Fruit fly (Drosophila melanogaster) whole organism, embryonic: ENCODE data around the gene eIF3i.
A peak's percentile ranks its signal among the peaks of the same experiment; 100 is the strongest.

ENCODE experiments used
- BtbVII ChIP-seq: fragments of 200-800 bp; sonication (Bioruptor generic); optimal IDR thresholded peaks from 3 replicates; lab custom pipeline; 2017; ENCODE audit warnings: missing biosample characterization, mild to moderate bottlenecking, missing genetic modification characterization
- CG10565 ChIP-seq: fragments of 200-800 bp; sonication (Bioruptor generic); optimal IDR thresholded peaks from 3 replicates; lab custom pipeline; 2016; ENCODE audit warnings: missing biosample characterization, mild to moderate bottlenecking, missing genetic modification characterization
- CG11504 ChIP-seq: fragments of 200-800 bp; sonication (Bioruptor generic); optimal IDR thresholded peaks from 3 replicates; lab custom pipeline; 2019; ENCODE audit warnings: missing biosample characterization, mild to moderate bottlenecking, missing genetic modification characterization, moderate library complexity
- CG12744 ChIP-seq: fragments of 200-800 bp; sonication (Bioruptor generic); optimal IDR thresholded peaks from 2 replicates; lab custom pipeline; 2016; ENCODE audit warnings: missing biosample characterization, missing genetic modification characterization
- CG13894 ChIP-seq: fragments of 200-800 bp; sonication (Bioruptor generic); optimal IDR thresholded peaks from 3 replicates; lab custom pipeline; 2018; ENCODE audit warnings: missing biosample characterization, mild to moderate bottlenecking, missing genetic modification characterization, moderate library complexity
- CG14860 ChIP-seq: fragments of 200-800 bp; sonication (Bioruptor generic); IDR thresholded peaks from 3 replicates; pipeline ENCODE4 v1.3.6; 2022; ENCODE audit warnings: missing biosample characterization, missing genetic modification characterization; ENCODE audit not compliant: partially characterized antibody
- CG15011 ChIP-seq: fragments of 200-800 bp; sonication (Bioruptor generic); optimal IDR thresholded peaks from 3 replicates; lab custom pipeline; 2018; ENCODE audit warnings: missing biosample characterization, mild to moderate bottlenecking, missing genetic modification characterization
- CG15269 ChIP-seq: fragments of 200-800 bp; sonication (Bioruptor generic); optimal IDR thresholded peaks from 2 replicates; lab custom pipeline; 2018; ENCODE audit warnings: missing biosample characterization, mild to moderate bottlenecking, missing genetic modification characterization, moderate library complexity
- CG1647 ChIP-seq: fragments of 200-800 bp; sonication (Bioruptor generic); optimal IDR thresholded peaks from 3 replicates; lab custom pipeline; 2016; ENCODE audit warnings: missing biosample characterization, missing genetic modification characterization
- CG16863 ChIP-seq: fragments of 200-800 bp; sonication (Bioruptor generic); optimal IDR thresholded peaks from 3 replicates; lab custom pipeline; 2016; ENCODE audit warnings: missing biosample characterization, missing genetic modification characterization
- CG17385 ChIP-seq: fragments of 200-800 bp; sonication (Bioruptor generic); optimal IDR thresholded peaks from 3 replicates; lab custom pipeline; 2018; ENCODE audit warnings: missing biosample characterization, mild to moderate bottlenecking, missing genetic modification characterization
- CG1792 ChIP-seq: fragments of 200-800 bp; sonication (Bioruptor generic); optimal IDR thresholded peaks from 2 replicates; lab custom pipeline; 2016; ENCODE audit warnings: missing biosample characterization, missing genetic modification characterization
- CG18764 ChIP-seq: fragments of 200-800 bp; sonication (Bioruptor generic); optimal IDR thresholded peaks from 3 replicates; lab custom pipeline; 2016; ENCODE audit warnings: missing biosample characterization, missing genetic modification characterization
- CG2116 ChIP-seq: fragments of 200-800 bp; sonication (Bioruptor generic); optimal IDR thresholded peaks from 3 replicates; lab custom pipeline; 2018; ENCODE audit warnings: missing biosample characterization, mild to moderate bottlenecking, missing genetic modification characterization
- CG2120 ChIP-seq: fragments of 200-800 bp; sonication (Bioruptor generic); optimal IDR thresholded peaks from 3 replicates; lab custom pipeline; 2016; ENCODE audit warnings: missing biosample characterization, missing genetic modification characterization
- CG2202 ChIP-seq: fragments of 200-800 bp; sonication (Bioruptor generic); optimal IDR thresholded peaks from 2 replicates; lab custom pipeline; 2018; ENCODE audit warnings: missing biosample characterization, mild to moderate bottlenecking, missing genetic modification characterization
- CG2712 ChIP-seq: fragments of 200-800 bp; optimal IDR thresholded peaks from 3 replicates; lab custom pipeline; 2019; ENCODE audit warnings: missing biosample characterization, mild to moderate bottlenecking, missing genetic modification characterization, moderate library complexity
- CG32532 ChIP-seq: fragments of 200-800 bp; sonication (Bioruptor generic); IDR thresholded peaks from 2 replicates; pipeline ENCODE4 v1.3.6; 2022; ENCODE audit warnings: missing biosample characterization, missing genetic modification characterization
- CG3407 ChIP-seq: fragments of 200-800 bp; sonication (Bioruptor generic); optimal IDR thresholded peaks from 2 replicates; lab custom pipeline; 2018; ENCODE audit warnings: missing biosample characterization, mild to moderate bottlenecking, missing genetic modification characterization
- CG3995 ChIP-seq: fragments of 200-800 bp; sonication (Bioruptor generic); optimal IDR thresholded peaks from 3 replicates; lab custom pipeline; 2016; ENCODE audit warnings: missing biosample characterization, missing genetic modification characterization
- CG4360 ChIP-seq: fragments of 200-800 bp; sonication (Bioruptor generic); IDR thresholded peaks from 2 replicates; pipeline ENCODE4 v1.3.6; 2022; ENCODE audit warnings: missing biosample characterization, missing genetic modification characterization
- CG4820 ChIP-seq: fragments of 200-800 bp; sonication (Bioruptor generic); optimal IDR thresholded peaks from 3 replicates; lab custom pipeline; 2016; ENCODE audit warnings: missing biosample characterization, missing genetic modification characterization
- CG8359 ChIP-seq: fragments of 200-800 bp; sonication (Bioruptor generic); optimal IDR thresholded peaks from 2 replicates; lab custom pipeline; 2017; ENCODE audit warnings: missing biosample characterization, mild to moderate bottlenecking, missing genetic modification characterization, borderline replicate concordance
- Dbx ChIP-seq: fragments of 200-800 bp; sonication (Bioruptor generic); IDR thresholded peaks from 3 replicates; pipeline ENCODE4 v1.3.6; 2022; ENCODE audit warnings: missing biosample characterization, missing genetic modification characterization
- Deaf1 ChIP-seq: fragments of 200-800 bp; optimal IDR thresholded peaks from 3 replicates; lab custom pipeline; 2019; ENCODE audit warnings: missing biosample characterization, mild to moderate bottlenecking, missing genetic modification characterization, moderate library complexity
- Lpt ChIP-seq: fragments of >200 bp; optimal IDR thresholded peaks from 2 replicates; lab custom pipeline; 2018; ENCODE audit warnings: missing biosample characterization, missing genetic modification characterization
- Mes4 ChIP-seq: fragments of 200-800 bp; sonication (Bioruptor generic); optimal IDR thresholded peaks from 2 replicates; lab custom pipeline; 2016; ENCODE audit warnings: missing biosample characterization, missing genetic modification characterization
- Pdp1 ChIP-seq, 2 experiments: fragments of 200-800 bp; sonication (Bioruptor generic); optimal IDR thresholded peaks; 3 replicates each; lab custom pipeline; 2016; ENCODE audit warnings: missing biosample characterization in 2 of 2, missing genetic modification characterization in 2 of 2, mild to moderate bottlenecking in 1 of 2, moderate library complexity in 1 of 2
- Ptx1 ChIP-seq: fragments of 200-800 bp; sonication (Bioruptor generic); IDR thresholded peaks from 2 replicates; pipeline ENCODE4 v1.3.6; 2022; ENCODE audit warnings: missing biosample characterization, missing genetic modification characterization
- TFAM ChIP-seq: fragments of 200-800 bp; sonication (Bioruptor generic); optimal IDR thresholded peaks from 2 replicates; lab custom pipeline; 2017; ENCODE audit warnings: missing biosample characterization, missing genetic modification characterization, inconsistent platforms
- bowl ChIP-seq: fragments of 200-800 bp; sonication (Bioruptor generic); IDR thresholded peaks from 2 replicates; pipeline ENCODE4 v1.3.6; 2022; ENCODE audit warnings: missing biosample characterization, missing genetic modification characterization
- dimm ChIP-seq: fragments of 200-800 bp; sonication (Bioruptor generic); IDR thresholded peaks from 2 replicates; pipeline ENCODE4 v1.3.6; 2022; ENCODE audit warnings: missing biosample characterization, missing genetic modification characterization
- disco-r ChIP-seq: fragments of 200-800 bp; sonication (Bioruptor generic); optimal IDR thresholded peaks from 2 replicates; lab custom pipeline; 2016; ENCODE audit warnings: missing biosample characterization, missing genetic modification characterization
- dm ChIP-seq: fragments of 200-800 bp; sonication (Bioruptor generic); optimal IDR thresholded peaks from 3 replicates; lab custom pipeline; 2016; ENCODE audit warnings: missing biosample characterization, missing genetic modification characterization
- exex ChIP-seq: fragments of 200-800 bp; sonication (Bioruptor generic); optimal IDR thresholded peaks from 4 replicates; lab custom pipeline; 2018; ENCODE audit warnings: missing biosample characterization, mild to moderate bottlenecking, missing genetic modification characterization, moderate library complexity
- gsb ChIP-seq: fragments of 200-800 bp; sonication (Bioruptor generic); IDR thresholded peaks from 2 replicates; pipeline ENCODE4 v1.3.6; 2022; ENCODE audit warnings: missing biosample characterization, missing genetic modification characterization
- hth ChIP-seq: fragments of >200 bp; optimal IDR thresholded peaks from 2 replicates; lab custom pipeline; 2017; ENCODE audit warnings: inconsistent platforms
- jigr1 ChIP-seq: fragments of 200-800 bp; sonication (Bioruptor generic); IDR thresholded peaks from 3 replicates; pipeline ENCODE4 v1.3.6; 2022; ENCODE audit warnings: missing biosample characterization, missing genetic modification characterization
- jing ChIP-seq: fragments of 200-800 bp; sonication (Bioruptor generic); optimal IDR thresholded peaks from 2 replicates; lab custom pipeline; 2018; ENCODE audit warnings: missing biosample characterization, mild to moderate bottlenecking, missing genetic modification characterization
- kay ChIP-seq: fragments of 200-800 bp; sonication (Bioruptor generic); optimal IDR thresholded peaks from 2 replicates; lab custom pipeline; 2016; ENCODE audit warnings: missing biosample characterization, missing genetic modification characterization
- oc ChIP-seq: fragments of 200-800 bp; sonication (Bioruptor generic); optimal IDR thresholded peaks from 2 replicates; lab custom pipeline; 2018; ENCODE audit warnings: missing biosample characterization, mild to moderate bottlenecking, missing genetic modification characterization, moderate library complexity
- pan ChIP-seq, 4 experiments: fragments of >200 bp in 3 of 4; fragments of 200-800 bp in 1 of 4; sonication (Bioruptor generic) in 1 of 4; optimal IDR thresholded peaks in 3 of 4; IDR thresholded peaks in 1 of 4; 2 replicates each; pipeline versions ENCODE4 v1.3.6 to Lab custom; 2017 to 2022; ENCODE audit warnings: missing biosample characterization in 2 of 4, missing genetic modification characterization in 2 of 4, mixed read lengths in 1 of 4
- pzg ChIP-seq: fragments of 200-800 bp; sonication (Bioruptor generic); optimal IDR thresholded peaks from 3 replicates; lab custom pipeline; 2018; ENCODE audit warnings: missing biosample characterization, mild to moderate bottlenecking, missing genetic modification characterization, moderate library complexity
- ranshi ChIP-seq: fragments of 200-800 bp; sonication (Bioruptor generic); IDR thresholded peaks from 2 replicates; pipeline ENCODE4 v1.3.6; 2022; ENCODE audit warnings: missing biosample characterization, missing genetic modification characterization
- salm ChIP-seq: fragments of 200-800 bp; sonication (Bioruptor generic); optimal IDR thresholded peaks from 2 replicates; lab custom pipeline; 2018; ENCODE audit warnings: missing biosample characterization, mild to moderate bottlenecking, missing genetic modification characterization
- tna ChIP-seq: fragments of 200-800 bp; sonication (Bioruptor generic); IDR thresholded peaks from 2 replicates; pipeline ENCODE4 v1.3.6; 2022; ENCODE audit warnings: missing biosample characterization, missing genetic modification characterization; ENCODE audit not compliant: partially characterized antibody
- zen ChIP-seq: fragments of 200-800 bp; sonication (Bioruptor generic); optimal IDR thresholded peaks from 3 replicates; lab custom pipeline; 2018; ENCODE audit warnings: missing biosample characterization, mild to moderate bottlenecking, missing genetic modification characterization, moderate library complexity
- zfh1 ChIP-seq: fragments of 200-800 bp; sonication (Bioruptor generic); IDR thresholded peaks from 3 replicates; pipeline ENCODE4 v1.3.6; 2022; ENCODE audit warnings: missing biosample characterization, missing genetic modification characterization

Gene eIF3i

dm6 chr2L:4997401-4998259, 30.1 kb upstream of the eIF3i start (continued):
- peak; percentile 99 for TF ChIP-seq CG1647 (GFP tag; lab: Kevin White, UChicago)
- peak; percentile 99 for TF ChIP-seq CG2712 (tag; lab: Kevin White, UChicago)
- TF ChIP-seq CG18764 (GFP tag; lab: Kevin White, UChicago): peak; percentile 99
- TF ChIP-seq Ptx1 (GFP tag; lab: Robert Waterston, UW): peak; percentile 99
- peak; percentile 99 for TF ChIP-seq CG2120 (GFP tag; lab: Kevin White, UChicago)
- peak; percentile 55 for TF ChIP-seq tna
- peak; percentile 98 to 99 for TF ChIP-seq Pdp1 (GFP tag; optimal IDR thresholded peaks at IDR 0.05; lab: Kevin White, UChicago)
- peak; percentile 96 for TF ChIP-seq CG17385 (GFP tag; lab: Kevin White, UChicago)
- TF ChIP-seq jing: peak; percentile 99
- TF ChIP-seq CG4360: peak; percentile 92
- peak; percentile 95 for TF ChIP-seq CG8359 (GFP tag; lab: Kevin White, UChicago)
- peak; percentile 99 for TF ChIP-seq CG15269 (tag; lab: Kevin White, UChicago)
- TF ChIP-seq CG12744 (GFP tag; lab: Kevin White, UChicago): peak; percentile 99
- peak; percentile 98 for TF ChIP-seq CG3407 (GFP tag; lab: Kevin White, UChicago)
- peak; percentile 98 for TF ChIP-seq gsb
- peak; percentile 99 for TF ChIP-seq CG32532 (GFP tag; lab: Robert Waterston, UW)
- TF ChIP-seq BtbVII (GFP tag; lab: Kevin White, UChicago): peak; percentile 98
- TF ChIP-seq Lpt (GFP tag; lab: Kevin White, UChicago): no peak
- TF ChIP-seq CG10565: peak; percentile 97
- peak; percentile 99 for TF ChIP-seq Dbx (GFP tag; lab: Robert Waterston, UW)
- TF ChIP-seq jigr1: peak; percentile 99
- TF ChIP-seq salm (tag; lab: Kevin White, UChicago): peak; percentile 98
- TF ChIP-seq Deaf1 (tag; lab: Kevin White, UChicago): peak; percentile 98
- TF ChIP-seq TFAM: peak; percentile 94
- peak; percentile 65 for TF ChIP-seq CG14860 (GFP tag; lab: Robert Waterston, UW)
- peak; percentile 98 for TF ChIP-seq bowl (GFP tag; lab: Robert Waterston, UW)
- TF ChIP-seq dimm: peak; percentile 98
- TF ChIP-seq CG16863 (GFP tag; lab: Kevin White, UChicago): peak; percentile 99
- TF ChIP-seq CG2202: peak; percentile 99
- TF ChIP-seq CG3995: peak; percentile 82
- TF ChIP-seq ranshi (GFP tag; lab: Robert Waterston, UW): peak; percentile 99
- peak; percentile 99 for TF ChIP-seq oc
- peak; percentile 99 for TF ChIP-seq Mes4 (GFP tag; lab: Kevin White, UChicago)
- TF ChIP-seq CG13894 (tag; lab: Kevin White, UChicago): peak; percentile 97
- peak; percentile 98 for TF ChIP-seq zen (tag; lab: Kevin White, UChicago)
- peak; percentile 98 for TF ChIP-seq CG11504 (tag; lab: Kevin White, UChicago)
- TF ChIP-seq exex (tag; lab: Kevin White, UChicago): peak; percentile 88
- TF ChIP-seq kay: peak; percentile 97
- TF ChIP-seq pzg: peak; percentile 41
- peak; percentile 98 for TF ChIP-seq CG15011 (GFP tag; lab: Kevin White, UChicago)
- peak; percentile 98 for TF ChIP-seq dm
- TF ChIP-seq CG2116 (GFP tag; lab: Kevin White, UChicago): peak; percentile 88
- peak; percentile 98 for TF ChIP-seq CG4820 (GFP tag; lab: Kevin White, UChicago)
- TF ChIP-seq CG1792 (GFP tag; lab: Kevin White, UChicago): peak; percentile 99
- TF ChIP-seq disco-r (GFP tag; lab: Kevin White, UChicago): peak; percentile 99
- TF ChIP-seq pan (optimal IDR thresholded peaks at IDR 0.05; lab: Kevin White, UChicago): no peak
- peak in 1 of 2 experiments; percentile 99 for TF ChIP-seq pan (GFP tag; optimal IDR thresholded peaks at IDR 0.05 in 1 of 2, IDR thresholded peaks at IDR 0.05 in 1 of 2)
- peak; percentile 100 for TF ChIP-seq zfh1 (GFP tag; lab: Robert Waterston, UW)
- no peak for TF ChIP-seq hth (lab: Kevin White, UChicago)
